Worm (Caenorhabditis elegans): Measurements from ENCODE around the gene srh-277.

srh-277 gene

DNA sequence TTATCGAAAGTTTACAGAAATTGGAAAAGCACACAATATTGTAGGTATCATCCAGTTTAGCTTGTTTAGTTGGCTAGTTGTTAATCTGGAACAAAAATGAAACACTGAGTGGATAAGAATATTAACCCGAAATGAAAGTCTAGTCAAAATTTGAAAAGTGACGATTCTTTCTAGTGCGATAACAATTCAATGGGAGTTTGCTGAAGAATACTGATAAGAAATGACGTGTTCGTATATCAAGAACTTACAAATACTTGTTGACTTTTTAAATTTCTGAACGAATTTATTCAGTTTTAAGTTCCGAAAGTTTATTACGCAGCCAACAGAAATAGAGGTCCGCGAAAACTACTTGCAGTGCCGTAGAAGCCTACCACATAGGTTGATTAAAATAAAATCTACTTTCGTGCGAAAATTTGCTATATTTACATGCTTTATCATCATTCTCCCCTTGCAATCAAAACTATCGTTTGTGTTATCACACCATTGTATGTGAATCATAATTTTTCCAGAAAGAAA, 39.9 kb upstream of the srh-277 start, which contains the start of gene fbxa-88:
Gene fbxa-88 (minus strand): TSS at position 51 of the 516 bp plus-strand sequence.
- TF ChIP-seq pqm-1 (tag; optimal IDR thresholded peaks at IDR 0.05) (peak; percentile 58), ceh-82 (tag; optimal IDR thresholded peaks at IDR 0.05) (no peak), aly-2 (tag; optimal IDR thresholded peaks at IDR 0.05) (no peak), pha-4 (tag; optimal IDR thresholded peaks at IDR 0.05) (no peak), elt-2 (tag; optimal IDR thresholded peaks at IDR 0.05) (peak; percentile 80), skn-1 (tag; optimal IDR thresholded peaks at IDR 0.05) (peak; percentile 15)

DNA sequence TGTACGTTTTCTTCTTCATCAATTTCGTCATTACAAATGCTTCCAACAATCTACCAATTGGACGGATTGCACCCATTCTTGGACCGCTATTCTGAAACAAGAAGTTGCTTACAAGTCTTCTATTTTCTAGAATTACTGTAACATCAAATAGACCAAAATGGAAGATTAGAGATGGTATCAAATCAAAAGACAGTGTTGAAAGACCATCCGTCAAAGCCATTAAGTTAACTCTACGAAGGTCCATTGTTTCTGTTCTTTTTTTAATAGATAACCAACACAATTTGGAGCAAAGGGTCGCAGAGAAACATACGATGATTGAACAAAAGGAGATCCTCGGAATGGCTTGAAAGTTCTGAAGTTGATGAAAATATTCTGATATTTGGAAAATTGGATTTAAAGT, 38.0 kb upstream of the srh-277 start:
- no peak for TF ChIP-seq elt-3 (tag; optimal IDR thresholded peaks at IDR 0.05)
- no peak for TF ChIP-seq mdl-1 (tag; optimal IDR thresholded peaks at IDR 0.05)
- TF ChIP-seq skn-1 (tag; optimal IDR thresholded peaks at IDR 0.05), result no peak
- TF ChIP-seq fkh-10 (GFP tag; optimal IDR thresholded peaks at IDR 0.05), result no peak
- no peak for TF ChIP-seq aly-2 (tag; optimal IDR thresholded peaks at IDR 0.05)
- no peak for TF ChIP-seq ceh-28 (tag; optimal IDR thresholded peaks at IDR 0.05)
- TF ChIP-seq unc-62 (GFP tag; optimal IDR thresholded peaks at IDR 0.05), result no peak

DNA sequence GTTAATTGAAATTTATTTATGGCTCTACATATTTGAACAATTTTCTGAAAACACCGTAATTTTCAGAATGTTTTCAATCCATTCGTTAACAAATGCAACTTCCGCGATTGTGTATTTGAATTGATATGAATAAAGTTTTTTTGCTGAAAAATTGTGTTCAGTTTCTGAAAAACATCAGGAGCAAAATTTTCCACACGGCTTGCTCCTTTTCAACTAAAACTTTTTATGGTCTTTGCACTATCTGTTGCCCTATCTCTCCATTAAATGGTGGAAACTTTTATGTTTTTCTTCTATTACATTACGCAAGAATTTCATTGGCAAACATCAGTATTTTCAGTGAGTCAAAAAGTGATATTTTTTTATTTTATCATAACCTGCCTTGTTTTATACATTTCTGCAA, 34.2 kb upstream of the srh-277 start, which contains the start of gene F10A3.4:
Gene F10A3.4 (plus strand): TSS at position 301 of the 400 bp plus-strand sequence.
- TF ChIP-seq nhr-12 (tag; optimal IDR thresholded peaks at IDR 0.05), result no peak
- no peak for TF ChIP-seq hmg-11 (tag; optimal IDR thresholded peaks at IDR 0.05)
- no peak for TF ChIP-seq fkh-2 (tag; optimal IDR thresholded peaks at IDR 0.05)
- no peak for TF ChIP-seq ztf-4 (tag; optimal IDR thresholded peaks at IDR 0.05)
- no peak for TF ChIP-seq fos-1 (tag; optimal IDR thresholded peaks at IDR 0.05)
- TF ChIP-seq R02D3.7 (tag; optimal IDR thresholded peaks at IDR 0.05), result no peak
- peak; percentile 15 for TF ChIP-seq elt-2 (tag; optimal IDR thresholded peaks at IDR 0.05)

DNA sequence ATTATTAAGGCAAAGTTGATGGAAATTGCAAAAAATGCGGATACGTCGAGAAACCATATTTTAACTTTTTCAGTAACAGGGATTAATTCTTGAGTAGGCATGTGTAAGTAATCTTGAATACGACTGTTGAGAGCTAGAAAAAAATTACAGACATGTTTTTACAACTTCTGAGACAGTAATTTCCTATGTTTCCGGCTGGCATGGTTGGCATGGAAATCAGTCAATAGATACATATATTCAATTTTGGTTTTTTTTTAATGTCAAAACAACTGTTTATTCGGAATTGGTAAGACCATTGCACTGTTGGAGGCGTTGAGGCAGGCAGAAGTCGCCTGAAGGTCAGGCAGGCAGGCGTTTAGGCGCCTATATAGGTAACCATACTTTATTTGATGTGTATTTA, 29.6 kb upstream of the srh-277 start, which contains the start of gene str-254:
Gene str-254 (minus strand): TSS at position 101 of the 400 bp plus-strand sequence.
- TF ChIP-seq nhr-12 (tag; optimal IDR thresholded peaks at IDR 0.05) (no peak), egl-27 (tag; optimal IDR thresholded peaks at IDR 0.05) (no peak), tbx-2 (tag; optimal IDR thresholded peaks at IDR 0.05) (no peak), eor-1 (tag; optimal IDR thresholded peaks at IDR 0.05) (no peak), nhr-43 (tag; optimal IDR thresholded peaks at IDR 0.05; ENCODE audit: poor library complexity, severe bottlenecking) (no peak), snpc-4 (tag; optimal IDR thresholded peaks at IDR 0.05) (no peak), pha-4 (tag; optimal IDR thresholded peaks at IDR 0.05) (no peak), unc-62 (GFP tag; optimal IDR thresholded peaks at IDR 0.05) (no peak), nhr-67 (tag; optimal IDR thresholded peaks at IDR 0.05) (no peak), daf-12 (tag; optimal IDR thresholded peaks at IDR 0.05) (no peak), unc-39 (tag; optimal IDR thresholded peaks at IDR 0.05) (no peak), ZK546.5 (tag; optimal IDR thresholded peaks at IDR 0.05) (no peak), mml-1 (tag; optimal IDR thresholded peaks at IDR 0.05) (no peak), fkh-2 (tag; optimal IDR thresholded peaks at IDR 0.05) (no peak), hmg-11 (tag; optimal IDR thresholded peaks at IDR 0.05) (no peak), nhr-237 (tag; optimal IDR thresholded peaks at IDR 0.05) (no peak), zag-1 (tag; optimal IDR thresholded peaks at IDR 0.05) (no peak), skn-1 (tag; optimal IDR thresholded peaks at IDR 0.05) (no peak), elt-1 (tag; optimal IDR thresholded peaks at IDR 0.05) (no peak)

DNA sequence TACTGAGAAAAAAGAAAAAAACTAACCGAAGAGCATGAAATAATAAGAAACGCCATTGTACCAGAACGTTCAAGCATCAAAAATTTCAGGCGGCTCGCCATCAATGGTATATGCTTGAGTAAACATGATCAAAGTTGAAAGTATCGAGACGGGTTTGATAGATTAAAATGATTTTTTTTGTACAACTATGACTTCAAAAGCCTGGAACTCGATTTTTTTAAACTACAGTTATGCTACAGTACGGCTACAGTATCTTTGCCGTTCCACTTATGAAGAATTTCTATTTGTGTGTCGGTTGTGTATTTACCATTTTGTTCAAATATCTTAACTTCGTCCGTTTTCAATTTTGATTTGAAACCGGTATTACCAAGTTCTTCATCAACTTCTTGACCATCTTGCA, 27.9 kb upstream of the srh-277 start, which contains the start of gene str-97:
Gene str-97 (minus strand): TSS at position 101 of the 400 bp plus-strand sequence.
- no peak for TF ChIP-seq daf-12 (tag; optimal IDR thresholded peaks at IDR 0.05)
- TF ChIP-seq elt-2 (tag; optimal IDR thresholded peaks at IDR 0.05), result no peak
- no peak for TF ChIP-seq eor-1 (tag; optimal IDR thresholded peaks at IDR 0.05)
- no peak for TF ChIP-seq sea-2 (GFP tag; optimal IDR thresholded peaks at IDR 0.05)
- no peak for TF ChIP-seq tbx-2 (tag; optimal IDR thresholded peaks at IDR 0.05)
- TF ChIP-seq nhr-67 (tag; optimal IDR thresholded peaks at IDR 0.05), result no peak
- TF ChIP-seq lin-39 (tag; optimal IDR thresholded peaks at IDR 0.05), result no peak
- no peak for TF ChIP-seq elt-3 (tag; optimal IDR thresholded peaks at IDR 0.05)
- no peak for TF ChIP-seq fos-1 (tag; optimal IDR thresholded peaks at IDR 0.05)
- no peak for TF ChIP-seq ztf-11 (tag; optimal IDR thresholded peaks at IDR 0.05)
- no peak for TF ChIP-seq ztf-4 (tag; optimal IDR thresholded peaks at IDR 0.05)
